Worm (Caenorhabditis elegans) whole organism, L2 larva: ENCODE data around the gene M117.4.
A peak's percentile ranks its signal among the peaks of the same experiment; 100 is the strongest.

ENCODE experiments used
- C34F6.9 ChIP-seq: fragments of 150-350 bp; optimal IDR thresholded peaks from 2 replicates; lab custom pipeline; 2014; ENCODE audit warnings: missing biosample characterization, missing genetic modification characterization
- F13H6.1 ChIP-seq: sonication (generic microtip); optimal IDR thresholded peaks from 2 replicates; lab custom pipeline; 2016; ENCODE audit warnings: missing genetic modification characterization, missing compliant biosample characterization
- R02D3.7 ChIP-seq: fragments of 150-350 bp; optimal IDR thresholded peaks from 2 replicates; lab custom pipeline; 2014; ENCODE audit warnings: missing biosample characterization, missing genetic modification characterization
- ZK546.5 ChIP-seq: sonication (generic microtip); optimal IDR thresholded peaks from 2 replicates; lab custom pipeline; 2017; ENCODE audit warnings: missing biosample characterization, missing genetic modification characterization
- aly-2 ChIP-seq: fragments of 150-350 bp; optimal IDR thresholded peaks from 2 replicates; lab custom pipeline; 2014; ENCODE audit warnings: missing biosample characterization, missing genetic modification characterization
- ama-1 ChIP-seq: fragments of 150-350 bp; optimal IDR thresholded peaks from 2 replicates; lab custom pipeline; 2018; ENCODE audit warnings: inconsistent platforms
- blmp-1 ChIP-seq: sonication (generic microtip); optimal IDR thresholded peaks from 2 replicates; lab custom pipeline; 2017; ENCODE audit warnings: missing genetic modification characterization, mild to moderate bottlenecking, missing compliant biosample characterization, antibody characterized with exemption, moderate library complexity; ENCODE audit not compliant: insufficient read depth
- crh-2 ChIP-seq: sonication (generic microtip); optimal IDR thresholded peaks from 2 replicates; lab custom pipeline; 2017; ENCODE audit warnings: missing biosample characterization, missing genetic modification characterization
- dmd-4 ChIP-seq: sonication (generic microtip); optimal IDR thresholded peaks from 2 replicates; lab custom pipeline; 2017; ENCODE audit warnings: missing biosample characterization, missing genetic modification characterization
- egl-27 ChIP-seq: sonication (generic microtip); optimal IDR thresholded peaks from 3 replicates; lab custom pipeline; 2017; ENCODE audit warnings: missing biosample characterization, missing genetic modification reagents, missing genetic modification characterization
- fos-1 ChIP-seq: fragments of 150-350 bp; optimal IDR thresholded peaks from 2 replicates; lab custom pipeline; 2014; ENCODE audit warnings: missing biosample characterization, missing genetic modification characterization
- gmeb-1 ChIP-seq: fragments of 150-350 bp; optimal IDR thresholded peaks from 2 replicates; lab custom pipeline; 2014; ENCODE audit warnings: missing biosample characterization, missing genetic modification characterization
- lin-11 ChIP-seq: fragments of 150-350 bp; sonication (generic microtip); optimal IDR thresholded peaks from 2 replicates; lab custom pipeline; 2014; ENCODE audit warnings: missing biosample characterization, missing genetic modification characterization, inconsistent platforms, mixed read lengths
- lin-13 ChIP-seq: fragments of 150-350 bp; optimal IDR thresholded peaks from 2 replicates; lab custom pipeline; 2014; ENCODE audit warnings: missing biosample characterization, missing genetic modification reagents, missing genetic modification characterization
- lin-39 ChIP-seq: fragments of 150-350 bp; optimal IDR thresholded peaks from 2 replicates; lab custom pipeline; 2014; ENCODE audit warnings: missing biosample characterization, missing genetic modification reagents, missing genetic modification characterization
- lsy-2 ChIP-seq, 2 experiments: fragments of 150-350 bp in 1 of 2; sonication (generic microtip) in 1 of 2; optimal IDR thresholded peaks; 2 replicates each; lab custom pipeline; 2014 to 2017; ENCODE audit warnings: missing biosample characterization in 2 of 2, missing genetic modification characterization in 2 of 2
- mab-5 ChIP-seq: fragments of 150-350 bp; optimal IDR thresholded peaks from 2 replicates; lab custom pipeline; 2014; ENCODE audit warnings: missing biosample characterization, missing genetic modification characterization
- mbf-1 ChIP-seq: sonication (generic microtip); optimal IDR thresholded peaks from 2 replicates; lab custom pipeline; 2017; ENCODE audit warnings: missing biosample characterization, missing genetic modification characterization
- mdl-1 ChIP-seq, 2 experiments: fragments of 150-350 bp in 1 of 2; sonication (generic microtip) in 1 of 2; optimal IDR thresholded peaks; 2 replicates each; lab custom pipeline; 2017; ENCODE audit warnings: missing biosample characterization in 2 of 2, missing genetic modification characterization in 2 of 2
- nhr-10 ChIP-seq: sonication (generic microtip); optimal IDR thresholded peaks from 2 replicates; lab custom pipeline; 2017; ENCODE audit warnings: missing biosample characterization, missing genetic modification characterization
- nhr-12 ChIP-seq: fragments of 150-350 bp; optimal IDR thresholded peaks from 2 replicates; lab custom pipeline; 2014; ENCODE audit warnings: missing biosample characterization, missing genetic modification characterization
- nhr-129 ChIP-seq: fragments of 150-350 bp; optimal IDR thresholded peaks from 2 replicates; lab custom pipeline; 2014; ENCODE audit warnings: missing biosample characterization, missing genetic modification characterization
- nhr-21 ChIP-seq: fragments of 150-350 bp; optimal IDR thresholded peaks from 2 replicates; lab custom pipeline; 2014; ENCODE audit warnings: missing biosample characterization, missing genetic modification characterization
- nhr-237 ChIP-seq: fragments of 150-350 bp; optimal IDR thresholded peaks from 2 replicates; lab custom pipeline; 2014; ENCODE audit warnings: missing biosample characterization, missing genetic modification characterization
- nhr-25 ChIP-seq: fragments of 150-350 bp; sonication (generic microtip); optimal IDR thresholded peaks from 3 replicates; lab custom pipeline; 2014; ENCODE audit warnings: missing biosample characterization, missing genetic modification characterization
- nhr-6 ChIP-seq: fragments of 150-350 bp; optimal IDR thresholded peaks from 2 replicates; lab custom pipeline; 2014; ENCODE audit warnings: missing biosample characterization, missing genetic modification characterization
- nhr-77 ChIP-seq: fragments of 150-350 bp; optimal IDR thresholded peaks from 2 replicates; lab custom pipeline; 2014; ENCODE audit warnings: missing biosample characterization, missing genetic modification characterization
- peb-1 ChIP-seq: fragments of 150-350 bp; optimal IDR thresholded peaks from 2 replicates; lab custom pipeline; 2014; ENCODE audit warnings: missing biosample characterization, missing genetic modification characterization
- skn-1 ChIP-seq: sonication (generic microtip); optimal IDR thresholded peaks from 2 replicates; lab custom pipeline; 2017; ENCODE audit warnings: missing biosample characterization, missing genetic modification characterization
- sma-3 ChIP-seq: sonication (generic microtip); optimal IDR thresholded peaks from 2 replicates; lab custom pipeline; 2016; ENCODE audit warnings: missing genetic modification reagents, missing genetic modification characterization, missing compliant biosample characterization
- sma-9 ChIP-seq, 2 experiments: fragments of 150-350 bp in 1 of 2; sonication (generic microtip) in 1 of 2; optimal IDR thresholded peaks; 2 replicates each; lab custom pipeline; 2014 to 2016; ENCODE audit warnings: missing genetic modification characterization in 2 of 2, mild to moderate bottlenecking in 1 of 2, missing biosample characterization in 1 of 2, missing compliant biosample characterization in 1 of 2, missing genetic modification reagents in 1 of 2, moderate library complexity in 1 of 2
- snpc-4 ChIP-seq: fragments of 150-350 bp; optimal IDR thresholded peaks from 2 replicates; lab custom pipeline; 2014; ENCODE audit warnings: missing biosample characterization, missing genetic modification characterization
- unc-39 ChIP-seq: fragments of 150-350 bp; optimal IDR thresholded peaks from 2 replicates; lab custom pipeline; 2014; ENCODE audit warnings: missing biosample characterization, missing genetic modification characterization
- unc-55 ChIP-seq: fragments of 150-350 bp; sonication (generic microtip); optimal IDR thresholded peaks from 3 replicates; lab custom pipeline; 2014; ENCODE audit warnings: missing biosample characterization, missing genetic modification reagents, missing genetic modification characterization
- unc-62 ChIP-seq: fragments of 150-350 bp; optimal IDR thresholded peaks from 2 replicates; lab custom pipeline; 2014; ENCODE audit warnings: missing biosample characterization, missing genetic modification reagents, missing genetic modification characterization
- zag-1 ChIP-seq: fragments of 150-350 bp; optimal IDR thresholded peaks from 2 replicates; lab custom pipeline; 2014; ENCODE audit warnings: missing biosample characterization, missing genetic modification characterization
- ztf-11 ChIP-seq: sonication (generic microtip); optimal IDR thresholded peaks from 2 replicates; lab custom pipeline; 2017; ENCODE audit warnings: missing biosample characterization, missing genetic modification characterization
- ztf-4 ChIP-seq: fragments of 150-350 bp; optimal IDR thresholded peaks from 2 replicates; lab custom pipeline; 2014; ENCODE audit warnings: missing biosample characterization, missing genetic modification characterization

Gene M117.4

DNA sequence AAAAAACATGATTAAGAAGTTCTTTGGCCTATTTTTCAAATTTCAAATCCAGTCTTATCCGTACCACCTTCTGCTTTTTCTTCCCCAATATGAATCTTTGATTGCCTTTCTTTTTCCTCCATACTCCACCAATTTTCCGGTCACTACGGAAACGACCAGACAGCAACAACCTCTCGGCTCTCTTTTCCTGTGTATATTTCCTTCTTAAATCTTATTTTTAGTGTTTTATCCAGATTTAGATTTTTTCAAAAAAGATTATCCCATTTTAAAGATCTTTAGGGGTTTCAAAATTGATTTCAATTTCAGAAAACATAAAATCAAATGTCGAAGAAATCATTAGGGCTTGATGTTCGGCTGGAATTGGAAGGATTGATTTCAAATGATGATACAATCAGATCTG, 30.9 kb upstream of the M117.4 start, which contains the start of gene trpa-1:
Gene trpa-1, plus strand, starts transcription at position 301 of the 400 bp plus-strand sequence.
- TF ChIP-seq ZK546.5 (no peak), R02D3.7 (no peak), ama-1 (lab: Kevin White, UChicago) (no peak), lin-11 (tag; lab: Kevin White, UChicago) (no peak), C34F6.9 (no peak), F13H6.1 (tag; lab: Kevin White, UChicago) (no peak), aly-2 (tag; lab: Kevin White, UChicago) (no peak), snpc-4 (tag; lab: Kevin White, UChicago) (no peak), unc-62 (no peak), zag-1 (no peak), dmd-4 (tag; lab: Kevin White, UChicago) (no peak), peb-1 (tag; lab: Kevin White, UChicago) (no peak), mab-5 (tag; lab: Kevin White, UChicago) (no peak), mdl-1 (tag; optimal IDR thresholded peaks at IDR 0.05; lab: Kevin White, UChicago) (no peak), nhr-12 (tag; lab: Kevin White, UChicago) (no peak), lin-39 (tag; lab: Kevin White, UChicago) (no peak), lsy-2 (tag; optimal IDR thresholded peaks at IDR 0.05; lab: Kevin White, UChicago) (no peak), lin-13 (GFP tag; lab: Kevin White, UChicago) (no peak)

DNA sequence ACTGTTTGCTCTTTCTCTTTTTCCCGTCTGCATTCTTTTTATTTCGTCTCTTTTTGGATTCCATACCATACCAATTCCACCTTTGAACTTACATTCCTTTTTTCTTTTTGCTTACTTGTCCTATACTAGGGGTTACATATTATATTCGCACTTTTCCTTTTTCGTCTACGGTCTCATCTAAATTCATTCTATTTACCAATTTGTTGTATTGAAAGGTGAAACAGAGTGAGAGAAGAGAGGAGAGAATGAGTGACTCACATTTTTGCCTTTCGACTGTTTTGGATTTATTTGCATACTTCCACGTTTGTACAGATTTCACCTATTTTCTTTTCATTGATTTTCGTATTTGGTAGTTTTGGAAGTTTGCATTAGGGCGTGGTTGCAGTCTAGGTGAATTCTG, 30.1 kb upstream of the M117.4 start:
- no peak for TF ChIP-seq unc-55 (GFP tag; lab: Kevin White, UChicago)
- no peak for TF ChIP-seq nhr-10
- peak; percentile 2 for TF ChIP-seq C34F6.9
- peak; percentile 42 for TF ChIP-seq fos-1 (tag; lab: Kevin White, UChicago)
- TF ChIP-seq ZK546.5, result no peak
- peak; percentile 12 for TF ChIP-seq F13H6.1 (tag; lab: Kevin White, UChicago)
- TF ChIP-seq dmd-4 (tag; lab: Kevin White, UChicago), result no peak
- no peak for TF ChIP-seq gmeb-1 (tag; lab: Kevin White, UChicago)
- TF ChIP-seq nhr-12 (tag; lab: Kevin White, UChicago), result no peak
- TF ChIP-seq, all 48 proteins: peak for 3

DNA sequence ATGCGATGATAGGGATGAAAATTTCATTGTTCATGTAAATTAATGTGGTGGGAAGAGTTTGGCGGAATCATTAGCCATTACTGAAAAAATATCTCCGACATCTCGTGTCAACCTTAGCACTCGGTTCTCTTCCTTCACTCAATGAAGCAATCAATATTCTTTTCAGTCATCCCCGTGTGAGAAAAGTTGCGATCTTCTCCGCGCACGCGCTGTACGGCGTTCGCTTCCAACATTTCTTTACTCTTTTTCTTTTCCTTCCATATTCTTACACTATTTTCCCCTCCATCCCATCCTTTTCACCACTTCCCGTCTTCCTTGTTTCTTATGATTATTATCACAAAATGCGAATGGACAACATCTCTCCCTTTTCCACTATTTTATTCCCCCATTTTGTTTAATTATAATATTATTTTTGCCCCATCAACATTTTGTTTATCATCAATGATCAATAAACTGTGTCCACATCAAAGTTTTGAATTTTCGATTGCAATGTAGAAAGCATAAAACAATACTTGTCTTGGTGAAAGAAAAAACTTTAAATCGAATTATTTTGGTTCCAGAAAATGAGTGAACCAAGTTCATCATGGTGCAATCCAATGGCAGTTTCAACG, 26.7 kb upstream of the M117.4 start, which contains the start of gene mob-1:
Gene mob-1, plus strand, starts transcription at position 561 of the 611 bp plus-strand sequence.
- no peak for TF ChIP-seq dmd-4 (tag; lab: Kevin White, UChicago)
- TF ChIP-seq nhr-25 (tag; lab: Kevin White, UChicago), result peak; percentile 15
- TF ChIP-seq crh-2 (tag; lab: Kevin White, UChicago), result peak; percentile 24
- no peak for TF ChIP-seq nhr-10
- TF ChIP-seq aly-2 (tag; lab: Kevin White, UChicago), result no peak
- peak; percentile 49 for TF ChIP-seq unc-55 (GFP tag; lab: Kevin White, UChicago)
- peak; percentile 8 for TF ChIP-seq blmp-1 (tag; lab: Kevin White, UChicago)
- no peak for TF ChIP-seq ztf-4 (tag; lab: Kevin White, UChicago)
- TF ChIP-seq unc-62, result no peak
- TF ChIP-seq ama-1 (lab: Kevin White, UChicago), result no peak
- peak; percentile 10 for TF ChIP-seq nhr-21
- TF ChIP-seq nhr-77 (tag; lab: Kevin White, UChicago), result no peak
- no peak for TF ChIP-seq egl-27
- TF ChIP-seq nhr-129 (tag; lab: Kevin White, UChicago), result no peak
- TF ChIP-seq unc-39, result no peak

ce11 chrIV:11858142-11858541, 24.8 kb upstream of the M117.4 start, which contains the start of gene let-92:
Gene let-92 (plus strand): TSS chrIV:11858442.
- no peak for TF ChIP-seq lin-11 (tag; lab: Kevin White, UChicago)

DNA sequence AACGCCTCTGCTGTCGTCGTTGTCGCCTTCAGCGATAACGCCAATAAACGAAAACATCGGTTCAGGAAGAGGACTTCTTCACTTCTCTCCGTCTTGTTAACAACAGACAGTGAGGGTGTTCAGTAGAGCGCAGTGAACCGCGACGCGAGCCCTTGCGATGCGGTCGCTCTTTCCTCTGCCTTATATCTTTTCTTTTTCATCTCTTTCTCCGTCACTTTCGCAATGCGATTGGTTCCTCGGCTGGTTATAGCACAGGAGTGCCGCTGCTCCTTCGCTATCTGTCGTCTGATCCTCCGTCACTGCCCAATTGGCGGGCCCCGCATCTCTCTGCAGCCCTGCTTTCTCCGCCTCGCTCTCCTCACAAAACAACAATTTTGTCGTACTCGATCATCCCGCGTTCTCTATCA, 23.8 kb upstream of the M117.4 start:
- TF ChIP-seq nhr-25 (tag; lab: Kevin White, UChicago), result peak; percentile 2
- peak; percentile 16 for TF ChIP-seq nhr-6 (tag; lab: Kevin White, UChicago)
- no peak for TF ChIP-seq mbf-1 (tag; lab: Kevin White, UChicago)
- TF ChIP-seq nhr-77 (tag; lab: Kevin White, UChicago), result no peak
- TF ChIP-seq lin-13 (GFP tag; lab: Kevin White, UChicago), result peak; percentile 77
- peak; percentile 93 for TF ChIP-seq unc-55 (GFP tag; lab: Kevin White, UChicago)
- no peak for TF ChIP-seq nhr-21
- no peak for TF ChIP-seq ama-1 (lab: Kevin White, UChicago)
- TF ChIP-seq nhr-129 (tag; lab: Kevin White, UChicago), result peak; percentile 94
- TF ChIP-seq ztf-11, result no peak
- TF ChIP-seq egl-27, result peak; percentile 60
- TF ChIP-seq nhr-12 (tag; lab: Kevin White, UChicago), result no peak
- TF ChIP-seq skn-1 (tag; lab: Kevin White, UChicago), result no peak
- peak; percentile 90 for TF ChIP-seq zag-1
- peak; percentile 92 for TF ChIP-seq lin-11 (tag; lab: Kevin White, UChicago)
- no peak for TF ChIP-seq aly-2 (tag; lab: Kevin White, UChicago)
- TF ChIP-seq R02D3.7, result no peak
- no peak for TF ChIP-seq gmeb-1 (tag; lab: Kevin White, UChicago)
- TF ChIP-seq snpc-4 (tag; lab: Kevin White, UChicago), result peak; percentile 56
- no peak for TF ChIP-seq nhr-237 (tag; lab: Kevin White, UChicago)
- no peak for TF ChIP-seq unc-62
- TF ChIP-seq nhr-10, result no peak
- no peak for TF ChIP-seq ZK546.5
- peak; percentile 26 for TF ChIP-seq sma-3 (GFP tag; lab: Kevin White, UChicago)
- TF ChIP-seq C34F6.9, result peak; percentile 91
- no peak for TF ChIP-seq peb-1 (tag; lab: Kevin White, UChicago)
- TF ChIP-seq ztf-4 (tag; lab: Kevin White, UChicago), result no peak
- TF ChIP-seq mdl-1 (tag; optimal IDR thresholded peaks at IDR 0.05; lab: Kevin White, UChicago), result peak in 1 of 2 experiments; percentile 55
- TF ChIP-seq mab-5 (tag; lab: Kevin White, UChicago), result peak; percentile 42
- peak; percentile 72 for TF ChIP-seq sma-9 (GFP tag; optimal IDR thresholded peaks at IDR 0.05; lab: Kevin White, UChicago)
- TF ChIP-seq sma-9 (tag; optimal IDR thresholded peaks at IDR 0.05; lab: Kevin White, UChicago), result no peak
- no peak for TF ChIP-seq lin-39 (tag; lab: Kevin White, UChicago)
